Worm (Caenorhabditis elegans): ENCODE measurements around the gene abcf-3.

DNA sequence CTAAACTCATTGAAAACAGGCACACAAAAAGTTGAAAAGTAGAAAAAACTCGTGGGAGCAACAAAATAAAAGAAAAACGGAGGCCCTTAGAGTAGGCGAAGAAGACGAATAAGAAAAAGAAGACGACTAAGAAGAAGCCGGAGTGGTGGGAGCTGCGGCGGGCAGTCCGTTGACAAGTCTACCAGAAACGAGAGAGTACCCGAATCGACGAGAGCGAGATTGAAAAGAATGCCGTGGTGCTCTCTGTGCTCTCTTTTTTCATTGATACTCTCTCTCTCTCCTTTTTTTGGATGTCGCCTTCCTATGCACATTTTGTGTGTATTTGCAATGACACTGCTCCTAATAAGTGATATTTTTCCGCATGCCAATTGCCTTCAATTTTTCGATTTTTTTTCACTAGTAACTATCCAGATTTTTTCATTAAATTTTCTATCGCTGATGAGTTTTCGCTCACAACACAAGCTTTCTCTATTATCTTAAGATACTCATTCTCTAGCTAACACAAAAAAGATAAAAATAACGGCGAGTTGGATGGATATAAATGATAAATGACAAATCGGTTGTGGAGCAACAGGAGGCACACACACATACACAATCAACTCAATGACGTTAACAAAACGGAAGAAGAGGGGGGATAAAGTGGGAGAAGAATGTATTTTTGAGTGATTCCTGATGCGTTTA, 33.1 kb upstream of the abcf-3 start:
- TF ChIP-seq lim-6 (tag; optimal IDR thresholded peaks at IDR 0.05): no peak
- TF ChIP-seq ceh-31 (tag; optimal IDR thresholded peaks at IDR 0.05): peak; percentile 24
- TF ChIP-seq fkh-6 (tag; optimal IDR thresholded peaks at IDR 0.05): no peak
- TF ChIP-seq ceh-34 (tag; optimal IDR thresholded peaks at IDR 0.05): no peak
- no peak for TF ChIP-seq ets-4 (tag; optimal IDR thresholded peaks at IDR 0.05)
- no peak for TF ChIP-seq fkh-10 (GFP tag; optimal IDR thresholded peaks at IDR 0.05)
- no peak for TF ChIP-seq elt-2 (tag; optimal IDR thresholded peaks at IDR 0.05)
- TF ChIP-seq ama-1 (optimal IDR thresholded peaks at IDR 0.05): no peak
- TF ChIP-seq pqm-1 (tag; optimal IDR thresholded peaks at IDR 0.05): no peak
- TF ChIP-seq rnt-1 (tag; optimal IDR thresholded peaks at IDR 0.05): no peak
- TF ChIP-seq sdc-2 (tag; optimal IDR thresholded peaks at IDR 0.05): no peak
- TF ChIP-seq mec-3 (tag; optimal IDR thresholded peaks at IDR 0.05; ENCODE audit: borderline replicate concordance): no peak
- no peak for TF ChIP-seq dmd-4 (tag; optimal IDR thresholded peaks at IDR 0.05; ENCODE audit: borderline replicate concordance)

Measured in whole organism, late embryonic.